Worm (Caenorhabditis elegans) whole organism, early embryonic: ENCODE measurements around the gene T28A8.3.

Experiments
- F13C5.2 ChIP-seq: sonication (generic microtip); optimal IDR thresholded peaks from 2 replicates; lab custom pipeline; 2017; ENCODE audit warnings: mild to moderate bottlenecking, missing genetic modification characterization, inconsistent platforms, missing compliant biosample characterization
- aly-1 ChIP-seq: sonication (generic microtip); optimal IDR thresholded peaks from 2 replicates; lab custom pipeline; 2016; ENCODE audit warnings: missing genetic modification characterization, missing compliant biosample characterization
- ama-1 ChIP-seq: fragments of 150-350 bp; optimal IDR thresholded peaks from 2 replicates; lab custom pipeline; 2014
- ceh-36 ChIP-seq: sonication (generic microtip); optimal IDR thresholded peaks from 2 replicates; lab custom pipeline; 2016; ENCODE audit warnings: missing genetic modification characterization, inconsistent platforms, missing compliant biosample characterization
- ets-7 ChIP-seq: sonication (generic microtip); optimal IDR thresholded peaks from 2 replicates; lab custom pipeline; 2016; ENCODE audit warnings: missing genotype, missing genetic modification characterization, missing compliant biosample characterization
- flt-1 ChIP-seq: fragments of 200-800 bp; sonication (Bioruptor generic); IDR thresholded peaks from 2 replicates; pipeline ENCODE4 v1.3.6; 2022; ENCODE audit warnings: missing genetic modification characterization, missing compliant biosample characterization
- hmbx-1 ChIP-seq: sonication (generic microtip); optimal IDR thresholded peaks from 2 replicates; lab custom pipeline; 2016; ENCODE audit warnings: mild to moderate bottlenecking, missing genetic modification characterization, missing compliant biosample characterization
- hmg-4 ChIP-seq: fragments of 200-800 bp; sonication (Bioruptor generic); optimal IDR thresholded peaks from 2 replicates; lab custom pipeline; 2018; ENCODE audit warnings: mild to moderate bottlenecking, missing genetic modification characterization, missing compliant biosample characterization
- sea-1 ChIP-seq: fragments of 200-800 bp; sonication (Bioruptor generic); conservative IDR thresholded peaks from 2 replicates; pipeline ENCODE4 v1.3.6; 2022; ENCODE audit warnings: missing genetic modification characterization, missing compliant biosample characterization
- tbx-11 ChIP-seq: fragments of 200-800 bp; sonication (Bioruptor generic); IDR thresholded peaks from 2 replicates; pipeline ENCODE4 v1.3.6; 2022; ENCODE audit warnings: missing genetic modification characterization, missing compliant biosample characterization
- tbx-37 ChIP-seq: fragments of 200-800 bp; sonication (Bioruptor generic); conservative IDR thresholded peaks from 2 replicates; pipeline ENCODE4 v1.3.6; 2022; ENCODE audit warnings: missing genetic modification reagents, missing genetic modification characterization, missing compliant biosample characterization

DNA sequence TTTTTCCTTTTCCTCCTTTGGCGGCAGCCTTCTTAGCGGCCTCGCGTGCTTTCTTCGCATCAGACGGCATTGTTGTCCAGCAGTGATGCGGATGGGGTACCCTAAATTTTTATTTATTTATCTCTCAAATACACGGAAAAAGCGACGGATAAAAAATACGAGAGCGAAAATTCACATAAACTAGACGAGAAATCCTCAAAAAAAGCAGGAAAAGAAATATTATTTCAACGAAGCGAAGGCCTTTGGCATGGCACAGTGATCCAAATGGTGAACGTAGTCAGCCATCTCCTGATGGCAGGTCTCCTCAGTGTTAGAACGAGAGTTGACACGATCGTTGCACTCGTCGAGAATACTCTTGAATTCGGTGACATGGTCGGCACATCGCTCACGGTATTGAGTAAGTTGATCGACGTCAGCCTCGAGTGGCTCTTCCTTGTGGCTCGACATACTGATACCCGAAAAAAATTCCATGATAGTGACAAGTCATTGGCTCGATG is 43.6 kb upstream of the T28A8.3 start, which contains the start of the genes abcf-2 and T27E9.2:
- no peak for TF ChIP-seq ama-1
- no peak for TF ChIP-seq flt-1 (GFP tag; lab: Robert Waterston, UW)
- no peak for TF ChIP-seq sea-1 (GFP tag; lab: Robert Waterston, UW)
- TF ChIP-seq tbx-37 (GFP tag; lab: Robert Waterston, UW) = no peak
- no peak for TF ChIP-seq aly-1
- no peak for TF ChIP-seq hmg-4 (GFP tag; lab: Kevin White, UChicago)
- TF ChIP-seq ceh-36 = no peak
- TF ChIP-seq ets-7 (tag; lab: Kevin White, UChicago) = no peak
- no peak for TF ChIP-seq tbx-11
- TF ChIP-seq F13C5.2 (tag; lab: Kevin White, UChicago) = no peak
- TF ChIP-seq hmbx-1 (tag; lab: Kevin White, UChicago) = no peak
